Fruit fly (Drosophila melanogaster) whole organism: ENCODE measurements around the gene ph-d.

Experiments used
- CG8478 ChIP-seq: fragments of >200 bp; optimal IDR thresholded peaks from 2 replicates; lab custom pipeline; 2018; ENCODE audit warnings: inconsistent platforms
- Dll ChIP-seq: fragments of >200 bp; optimal IDR thresholded peaks from 2 replicates; lab custom pipeline; 2017
- EcR ChIP-seq, 2 experiments: fragments of >200 bp; optimal IDR thresholded peaks; 2 replicates each; lab custom pipeline; 2017; ENCODE audit warnings: missing biosample characterization in 2 of 2, missing genetic modification characterization in 2 of 2, missing genetic modification reagents in 2 of 2
- pan ChIP-seq: fragments of >200 bp; optimal IDR thresholded peaks from 2 replicates; lab custom pipeline; 2017
- psq ChIP-seq: fragments of >200 bp; optimal IDR thresholded peaks from 2 replicates; lab custom pipeline; 2017
- usp ChIP-seq: fragments of >200 bp; optimal IDR thresholded peaks from 2 replicates; lab custom pipeline; 2017; ENCODE audit warnings: missing biosample characterization, missing genetic modification characterization, mixed read lengths

Gene ph-d

dm6 chrX:2157929-2158610 is 35.0 kb upstream of the ph-d start:
- peak; percentile 95 for TF ChIP-seq CG8478 (lab: Kevin White, UChicago)
- peak; percentile 25 for TF ChIP-seq Dll (lab: Kevin White, UChicago)
- no peak for TF ChIP-seq pan (lab: Kevin White, UChicago)

- TF ChIP-seq CG8478 (lab: Kevin White, UChicago) (peak; percentile 66), pan (lab: Kevin White, UChicago) (no peak), Dll (lab: Kevin White, UChicago) (peak; percentile 74), psq (lab: Kevin White, UChicago) (no peak), usp (no peak)
Measured at dm6 chrX:2155868-2156267, 32.8 kb upstream of the ph-d start.

DNA sequence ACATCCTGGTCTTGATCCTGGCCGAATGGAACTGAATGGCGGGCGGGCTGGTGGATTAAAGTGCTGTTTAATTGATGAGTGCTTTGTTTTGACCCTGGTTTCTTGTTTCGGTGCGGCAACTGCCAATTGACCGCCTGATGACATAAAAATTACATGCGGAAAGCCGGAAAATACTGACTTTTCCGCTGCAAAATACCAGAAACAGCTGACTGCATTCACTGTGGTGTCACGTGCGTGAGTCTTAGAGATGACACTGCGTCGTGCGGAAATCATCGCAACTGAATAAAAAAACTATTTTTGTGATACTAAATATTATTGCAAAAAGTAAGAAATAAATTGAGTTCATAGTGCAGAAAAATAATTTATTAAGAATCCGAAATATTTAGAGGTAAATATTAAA is 26.4 kb upstream of the ph-d start, which contains the start of gene bcn92:
Gene bcn92 (minus strand): TSS at position 170 of the 400 bp plus-strand sequence.
- TF ChIP-seq EcR (GFP tag; optimal IDR thresholded peaks at IDR 0.05; lab: Kevin White, UChicago): no peak
- TF ChIP-seq pan (lab: Kevin White, UChicago): no peak
- no peak for TF ChIP-seq Dll (lab: Kevin White, UChicago)
- TF ChIP-seq CG8478 (lab: Kevin White, UChicago): no peak
- no peak for TF ChIP-seq psq (lab: Kevin White, UChicago)
- no peak for TF ChIP-seq usp

DNA sequence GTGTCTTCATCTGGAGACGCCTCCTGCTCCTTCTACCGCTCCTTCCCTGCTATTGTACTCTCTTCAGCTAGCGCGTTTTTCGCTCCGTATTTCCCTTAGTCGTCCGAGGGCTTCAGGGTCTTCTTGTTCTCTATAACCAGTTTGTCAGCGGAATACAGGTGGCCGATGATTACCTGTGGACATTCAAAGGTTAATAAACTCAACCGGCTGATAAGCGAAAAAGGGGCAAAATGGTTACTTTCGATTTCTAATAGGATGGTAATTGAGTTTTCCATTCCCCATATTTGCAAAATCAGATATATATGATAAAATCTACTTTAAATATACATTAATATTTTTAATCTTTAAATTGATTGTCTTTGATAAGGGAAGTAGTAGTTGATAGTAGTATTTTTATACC is 25.6 kb upstream of the ph-d start:
- no peak for TF ChIP-seq CG8478 (lab: Kevin White, UChicago)
- TF ChIP-seq pan (lab: Kevin White, UChicago): no peak
- no peak for TF ChIP-seq psq (lab: Kevin White, UChicago)
- TF ChIP-seq Dll (lab: Kevin White, UChicago): no peak
- TF ChIP-seq usp: no peak

DNA sequence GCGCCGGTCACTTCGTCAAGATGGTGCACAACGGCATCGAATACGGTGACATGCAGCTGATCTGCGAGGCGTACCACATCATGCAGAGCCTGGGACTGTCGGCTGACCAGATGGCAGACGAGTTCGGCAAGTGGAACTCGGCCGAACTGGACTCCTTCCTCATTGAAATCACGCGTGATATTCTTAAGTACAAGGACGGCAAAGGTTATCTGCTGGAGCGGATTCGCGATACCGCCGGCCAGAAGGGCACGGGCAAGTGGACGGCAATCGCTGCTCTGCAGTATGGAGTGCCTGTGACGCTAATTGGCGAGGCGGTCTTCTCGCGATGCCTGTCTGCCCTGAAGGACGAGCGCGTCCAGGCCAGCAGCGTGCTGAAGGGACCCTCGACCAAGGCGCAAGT is 24.4 kb upstream of the ph-d start:
- TF ChIP-seq psq (lab: Kevin White, UChicago): no peak
- no peak for TF ChIP-seq EcR (GFP tag; optimal IDR thresholded peaks at IDR 0.05; lab: Kevin White, UChicago)
- TF ChIP-seq Dll (lab: Kevin White, UChicago): no peak
- TF ChIP-seq CG8478 (lab: Kevin White, UChicago): no peak
- no peak for TF ChIP-seq usp
- TF ChIP-seq pan (lab: Kevin White, UChicago): no peak

- no peak for TF ChIP-seq pan (lab: Kevin White, UChicago)
- no peak for TF ChIP-seq psq (lab: Kevin White, UChicago)
- TF ChIP-seq EcR (GFP tag; optimal IDR thresholded peaks at IDR 0.05; lab: Kevin White, UChicago): no peak
- TF ChIP-seq CG8478 (lab: Kevin White, UChicago): no peak
- TF ChIP-seq Dll (lab: Kevin White, UChicago): no peak
- TF ChIP-seq usp: no peak
Measured at dm6 chrX:2146574-2146973, 23.5 kb upstream of the ph-d start.

- TF ChIP-seq EcR (GFP tag; optimal IDR thresholded peaks at IDR 0.05; lab: Kevin White, UChicago) (no peak), psq (lab: Kevin White, UChicago) (no peak), usp (no peak), CG8478 (lab: Kevin White, UChicago) (no peak), pan (lab: Kevin White, UChicago) (no peak), Dll (lab: Kevin White, UChicago) (no peak)
Measured at dm6 chrX:2145690-2146470, 22.8 kb upstream of the ph-d start.

DNA sequence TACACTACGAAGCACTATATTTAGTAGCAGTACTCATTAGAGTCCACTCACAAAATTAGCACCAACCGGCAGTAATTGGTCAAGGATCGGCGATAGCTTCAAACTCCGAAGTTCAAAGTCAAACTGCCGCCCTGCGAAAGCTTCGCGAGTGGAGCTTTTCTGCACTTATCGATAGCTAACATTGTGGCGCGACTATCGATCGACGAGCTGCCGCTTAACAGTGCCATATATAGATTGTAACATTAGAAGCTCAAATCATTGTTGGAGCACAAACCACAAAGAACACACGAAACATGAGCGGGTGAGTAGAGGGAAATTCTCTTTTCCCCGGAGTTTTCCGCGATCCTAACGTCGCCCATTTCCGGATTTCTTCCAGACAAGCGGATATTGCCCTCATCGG is 22.0 kb upstream of the ph-d start, which contains the start of gene Pgd:
Gene Pgd (plus strand): TSS at position 23 of the 400 bp plus-strand sequence.
- TF ChIP-seq pan (lab: Kevin White, UChicago) (no peak), CG8478 (lab: Kevin White, UChicago) (no peak), Dll (lab: Kevin White, UChicago) (no peak), EcR (GFP tag; optimal IDR thresholded peaks at IDR 0.05; lab: Kevin White, UChicago) (no peak), psq (lab: Kevin White, UChicago) (no peak), usp (no peak)

- TF ChIP-seq usp (no peak), psq (lab: Kevin White, UChicago) (no peak), CG8478 (lab: Kevin White, UChicago) (no peak), Dll (lab: Kevin White, UChicago) (no peak), pan (lab: Kevin White, UChicago) (no peak), EcR (GFP tag; optimal IDR thresholded peaks at IDR 0.05; lab: Kevin White, UChicago) (no peak)
Measured at dm6 chrX:2142935-2143312, 19.8 kb upstream of the ph-d start.

DNA sequence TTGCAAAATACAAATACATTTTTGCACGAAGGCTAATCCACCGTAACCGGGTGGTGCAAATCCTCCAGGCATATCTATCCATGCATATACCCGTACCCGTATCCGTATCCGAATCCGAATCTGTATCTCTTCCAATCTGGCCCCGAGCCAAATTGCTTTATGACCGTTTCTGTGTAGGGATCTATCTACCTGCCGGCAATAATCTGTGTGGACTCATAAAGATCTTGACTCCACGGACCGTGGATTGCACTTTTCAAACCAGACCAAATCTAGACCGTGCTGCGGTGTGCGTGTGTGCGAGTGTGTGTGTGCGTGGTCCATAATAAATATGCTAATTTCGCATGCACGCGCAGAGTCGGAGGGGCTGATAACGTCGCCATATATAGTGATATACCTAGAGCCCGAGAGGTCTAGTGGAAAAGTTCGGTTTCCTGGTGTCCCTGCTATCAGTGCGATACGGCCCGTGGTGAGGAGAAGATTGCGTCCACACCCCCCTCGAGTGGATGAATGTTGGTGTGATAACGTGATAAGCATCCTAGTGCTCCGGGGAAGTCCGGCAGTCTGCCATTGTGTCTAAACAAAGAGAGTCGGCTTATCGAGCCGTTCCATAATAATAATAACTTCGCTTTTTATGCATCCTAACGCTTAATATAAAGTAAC is 19.3 kb upstream of the ph-d start:
- no peak for TF ChIP-seq EcR (GFP tag; optimal IDR thresholded peaks at IDR 0.05; lab: Kevin White, UChicago)
- no peak for TF ChIP-seq Dll (lab: Kevin White, UChicago)
- no peak for TF ChIP-seq pan (lab: Kevin White, UChicago)
- no peak for TF ChIP-seq usp
- TF ChIP-seq CG8478 (lab: Kevin White, UChicago): no peak
- no peak for TF ChIP-seq psq (lab: Kevin White, UChicago)

DNA sequence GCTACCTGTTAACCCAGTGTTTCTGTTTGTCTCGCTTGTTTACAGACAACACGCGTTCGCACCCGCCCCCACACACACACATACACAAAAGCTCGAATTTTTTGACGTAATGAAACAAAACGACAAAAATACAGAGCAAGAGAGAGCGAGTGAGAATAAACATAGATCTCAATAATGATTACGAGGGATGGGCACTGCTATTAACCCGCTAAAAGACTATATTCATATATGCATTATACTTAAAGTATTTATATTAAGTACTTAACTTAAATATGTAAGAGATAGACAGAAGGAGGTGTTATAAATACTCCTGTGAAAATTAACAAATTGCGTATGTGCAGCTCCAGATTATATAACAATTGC is 18.7 kb upstream of the ph-d start:
- TF ChIP-seq EcR (GFP tag; optimal IDR thresholded peaks at IDR 0.05; lab: Kevin White, UChicago): no peak
- TF ChIP-seq psq (lab: Kevin White, UChicago): no peak
- TF ChIP-seq Dll (lab: Kevin White, UChicago): no peak
- TF ChIP-seq CG8478 (lab: Kevin White, UChicago): no peak
- no peak for TF ChIP-seq pan (lab: Kevin White, UChicago)
- no peak for TF ChIP-seq usp
